Worm (Caenorhabditis elegans) whole organism, early embryonic: ENCODE data around the gene sec-31.

Experiments used
- F13C5.2 ChIP-seq: sonication (generic microtip); optimal IDR thresholded peaks from 2 replicates; lab custom pipeline; 2017; ENCODE audit warnings: mild to moderate bottlenecking, missing genetic modification characterization, inconsistent platforms, missing compliant biosample characterization
- ama-1 ChIP-seq: fragments of 150-350 bp; optimal IDR thresholded peaks from 2 replicates; lab custom pipeline; 2014
- ceh-36 ChIP-seq: sonication (generic microtip); optimal IDR thresholded peaks from 2 replicates; lab custom pipeline; 2016; ENCODE audit warnings: missing genetic modification characterization, inconsistent platforms, missing compliant biosample characterization
- flt-1 ChIP-seq: fragments of 200-800 bp; sonication (Bioruptor generic); IDR thresholded peaks from 2 replicates; pipeline ENCODE4 v1.3.6; 2022; ENCODE audit warnings: missing genetic modification characterization, missing compliant biosample characterization

- TF ChIP-seq F13C5.2 (tag; lab: Kevin White, UChicago) (no peak), flt-1 (no peak), ama-1 (lab: Kevin White, UChicago) (no peak), ceh-36 (tag; lab: Kevin White, UChicago) (no peak)
Observed at ce11 chrIV:11375713-11376112, 4.1 kb upstream of the sec-31 start.
